Worm (Caenorhabditis elegans) whole organism, late embryonic: ENCODE data around the gene col-36.
"Not testable (repeated sequence)": the region's sequence is repeated elsewhere in the genome, so short reads cannot be mapped to it uniquely, and the experiment has no call there.

Experiments used
- Y22D7AL.16 ChIP-seq: sonication (generic microtip); optimal IDR thresholded peaks from 2 replicates; lab custom pipeline; 2016; ENCODE audit warnings: missing genetic modification characterization, missing compliant biosample characterization
- ets-4 ChIP-seq: sonication (generic microtip); optimal IDR thresholded peaks from 2 replicates; lab custom pipeline; 2016; ENCODE audit warnings: missing genetic modification characterization, missing compliant biosample characterization
- lin-11 ChIP-seq: fragments of 200-800 bp; sonication (Bioruptor generic); optimal IDR thresholded peaks from 2 replicates; lab custom pipeline; 2018; ENCODE audit warnings: mild to moderate bottlenecking, missing genetic modification characterization, missing compliant biosample characterization
- nfya-1 ChIP-seq: sonication (generic microtip); optimal IDR thresholded peaks from 2 replicates; lab custom pipeline; 2017; ENCODE audit warnings: missing genetic modification characterization, mild to moderate bottlenecking, missing compliant biosample characterization, antibody characterized with exemption, moderate library complexity
- pha-4 ChIP-seq: fragments of 150-350 bp; optimal IDR thresholded peaks from 2 replicates; lab custom pipeline; 2018; ENCODE audit warnings: missing biosample characterization, missing genetic modification reagents, missing genetic modification characterization
- rnt-1 ChIP-seq: sonication (generic microtip); optimal IDR thresholded peaks from 2 replicates; lab custom pipeline; 2016; ENCODE audit warnings: missing genetic modification characterization, missing compliant biosample characterization
- unc-3 ChIP-seq, 2 experiments: fragments of 200-800 bp in 1 of 2; sonication (Bioruptor generic) in 1 of 2; sonication (generic microtip) in 1 of 2; conservative IDR thresholded peaks in 1 of 2; optimal IDR thresholded peaks in 1 of 2; 2 replicates each; pipeline versions ENCODE4 v1.3.6 to Lab custom; 2016 to 2022; ENCODE audit warnings: missing compliant biosample characterization in 2 of 2, missing genetic modification characterization in 2 of 2, missing genetic modification reagents in 1 of 2

DNA sequence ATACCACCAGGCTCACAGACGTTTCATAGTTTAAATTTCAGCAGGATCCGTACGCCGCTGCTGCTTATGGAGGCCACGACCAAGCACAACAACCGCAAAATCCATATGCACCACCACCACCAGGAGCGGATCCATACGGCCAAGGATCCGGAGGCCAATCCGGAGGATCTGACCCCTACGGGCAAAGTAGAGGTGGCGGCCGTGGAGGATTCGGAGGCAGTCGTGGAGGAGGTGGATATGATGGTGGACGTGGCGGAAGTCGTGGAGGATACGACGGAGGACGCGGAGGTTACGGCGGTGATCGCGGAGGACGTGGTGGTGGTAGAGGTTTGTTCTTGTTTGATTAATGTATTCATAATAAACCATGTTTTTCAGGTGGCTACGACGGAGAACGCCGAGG lies 15.5 kb downstream of the col-36 start:
- TF ChIP-seq rnt-1 (tag; lab: Kevin White, UChicago); Y22D7AL.16 (tag; lab: Kevin White, UChicago); ets-4 (tag; lab: Kevin White, UChicago); pha-4 (tag; lab: Kevin White, UChicago); lin-11 (tag; lab: Kevin White, UChicago); unc-3 (GFP tag; conservative IDR thresholded peaks at IDR 0.05; lab: Robert Waterston, UW); unc-3 (tag; optimal IDR thresholded peaks at IDR 0.05; lab: Kevin White, UChicago); nfya-1 (tag; lab: Kevin White, UChicago): not testable (repeated sequence)
